Worm (Caenorhabditis elegans): ENCODE measurements around the gene C55A6.6.

DNA sequence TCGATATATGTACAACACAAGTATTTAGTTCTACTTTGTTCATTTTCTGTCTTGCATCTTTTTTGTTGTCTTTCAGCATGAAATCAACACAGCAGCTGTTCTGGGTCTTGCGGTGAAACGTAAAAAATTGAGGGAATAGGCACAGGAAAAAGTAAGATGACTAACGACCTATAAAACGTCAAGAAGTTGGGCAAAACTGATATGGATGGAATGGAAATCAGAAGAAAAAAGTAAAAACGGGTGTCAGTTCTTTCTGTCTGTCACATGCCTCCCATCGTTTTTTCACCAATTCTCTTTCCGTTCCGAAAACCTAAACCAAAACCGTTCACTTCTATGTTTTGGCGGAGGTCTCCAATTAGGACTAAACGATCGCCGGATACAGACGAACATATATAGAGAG lies 13.6 kb downstream of the C55A6.6 start:
- TF ChIP-seq ceh-2 (tag; optimal IDR thresholded peaks at IDR 0.05): no peak
- TF ChIP-seq ama-1 (optimal IDR thresholded peaks at IDR 0.05): no peak
- TF ChIP-seq pat-9 (tag; optimal IDR thresholded peaks at IDR 0.05): no peak
- no peak for TF ChIP-seq ttx-3 (tag; optimal IDR thresholded peaks at IDR 0.05)
- TF ChIP-seq ceh-14 (tag; optimal IDR thresholded peaks at IDR 0.05): no peak
- TF ChIP-seq dmd-4 (tag; optimal IDR thresholded peaks at IDR 0.05; ENCODE audit: borderline replicate concordance): no peak
- no peak for TF ChIP-seq F13H6.1 (tag; optimal IDR thresholded peaks at IDR 0.05)
